Fruit fly (Drosophila melanogaster): ENCODE data around the gene CG1785.
A peak's percentile ranks its signal among the peaks of the same experiment; 100 is the strongest.

The CG1785 gene

DNA sequence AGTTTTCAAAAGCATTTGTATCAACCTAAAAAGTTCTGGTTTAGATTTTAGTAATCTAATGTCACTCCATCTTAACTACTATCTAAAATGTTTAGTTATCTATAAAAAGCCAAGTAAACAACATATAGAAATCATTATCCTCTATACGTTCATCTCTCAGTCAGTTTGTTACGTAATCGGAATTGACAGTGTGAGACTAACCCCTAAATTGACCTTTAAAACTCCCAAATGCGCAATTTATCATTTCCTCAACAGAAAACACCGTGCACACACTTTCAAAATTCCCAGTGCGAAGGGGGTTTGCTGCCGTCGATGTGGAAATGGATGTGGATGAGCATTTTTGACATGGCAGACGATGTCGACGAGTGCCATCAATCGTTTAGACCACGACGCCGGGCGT is 10.5 kb downstream of the CG1785 start:
- no peak for TF ChIP-seq psq (optimal IDR thresholded peaks at IDR 0.05)
- TF ChIP-seq CG8478 (optimal IDR thresholded peaks at IDR 0.05) = no peak
- TF ChIP-seq EcR (GFP tag; optimal IDR thresholded peaks at IDR 0.05) = no peak
- no peak for TF ChIP-seq Dll (optimal IDR thresholded peaks at IDR 0.05)
- no peak for TF ChIP-seq usp (GFP tag; optimal IDR thresholded peaks at IDR 0.05)
- TF ChIP-seq pan (optimal IDR thresholded peaks at IDR 0.05) = no peak

DNA sequence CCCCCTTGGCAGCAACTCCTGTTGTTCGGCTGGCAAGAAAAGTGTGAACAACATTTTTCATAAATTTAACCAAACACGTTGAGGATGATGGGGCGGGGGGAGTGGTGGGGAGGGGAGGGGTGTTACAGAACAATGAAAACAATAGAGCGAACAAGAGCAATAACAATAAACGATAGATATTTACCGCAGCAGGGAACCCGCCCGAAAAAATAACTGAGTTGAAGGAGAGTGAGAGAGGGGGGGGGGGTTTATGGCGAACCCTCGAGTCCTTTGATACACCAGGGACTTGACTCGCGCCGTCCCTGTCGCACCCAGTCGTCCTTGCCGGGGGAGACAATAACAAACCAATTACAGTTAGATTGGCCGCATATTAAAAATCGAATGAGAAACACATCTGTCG is 12.1 kb downstream of the CG1785 start:
- TF ChIP-seq CG8478 (optimal IDR thresholded peaks at IDR 0.05) = no peak
- no peak for TF ChIP-seq psq (optimal IDR thresholded peaks at IDR 0.05)
- no peak for TF ChIP-seq pan (optimal IDR thresholded peaks at IDR 0.05)
- no peak for TF ChIP-seq usp (GFP tag; optimal IDR thresholded peaks at IDR 0.05)
- TF ChIP-seq Dll (optimal IDR thresholded peaks at IDR 0.05) = no peak
- no peak for TF ChIP-seq EcR (GFP tag; optimal IDR thresholded peaks at IDR 0.05)

dm6 chrX:8728030-8728429 is 13.3 kb downstream of the CG1785 start:
- TF ChIP-seq pan (optimal IDR thresholded peaks at IDR 0.05) (no peak), EcR (GFP tag; optimal IDR thresholded peaks at IDR 0.05) (no peak), psq (optimal IDR thresholded peaks at IDR 0.05) (no peak), Dll (optimal IDR thresholded peaks at IDR 0.05) (no peak), CG8478 (optimal IDR thresholded peaks at IDR 0.05) (no peak), usp (GFP tag; optimal IDR thresholded peaks at IDR 0.05) (no peak)

- TF ChIP-seq psq (optimal IDR thresholded peaks at IDR 0.05) (no peak), usp (GFP tag; optimal IDR thresholded peaks at IDR 0.05) (no peak), pan (optimal IDR thresholded peaks at IDR 0.05) (no peak), CG8478 (optimal IDR thresholded peaks at IDR 0.05) (no peak), EcR (GFP tag; optimal IDR thresholded peaks at IDR 0.05) (no peak), Dll (optimal IDR thresholded peaks at IDR 0.05) (no peak)
Observed at dm6 chrX:8730306-8730705, 15.6 kb downstream of the CG1785 start.

dm6 chrX:8731464-8731863 is 16.7 kb downstream of the CG1785 start:
- TF ChIP-seq usp (GFP tag; optimal IDR thresholded peaks at IDR 0.05) (no peak), Dll (optimal IDR thresholded peaks at IDR 0.05) (no peak), pan (optimal IDR thresholded peaks at IDR 0.05) (no peak), EcR (GFP tag; optimal IDR thresholded peaks at IDR 0.05) (no peak), psq (optimal IDR thresholded peaks at IDR 0.05) (no peak), CG8478 (optimal IDR thresholded peaks at IDR 0.05) (no peak)

- TF ChIP-seq pan (optimal IDR thresholded peaks at IDR 0.05) = no peak
- no peak for TF ChIP-seq CG8478 (optimal IDR thresholded peaks at IDR 0.05)
- TF ChIP-seq usp (GFP tag; optimal IDR thresholded peaks at IDR 0.05) = no peak
- no peak for TF ChIP-seq psq (optimal IDR thresholded peaks at IDR 0.05)
- TF ChIP-seq EcR (GFP tag; optimal IDR thresholded peaks at IDR 0.05) = no peak
- no peak for TF ChIP-seq Dll (optimal IDR thresholded peaks at IDR 0.05)
Observed at dm6 chrX:8732379-8732778, 17.6 kb downstream of the CG1785 start.

dm6 chrX:8743456-8743965 is 28.8 kb downstream of the CG1785 start:
- TF ChIP-seq psq (optimal IDR thresholded peaks at IDR 0.05) = no peak
- TF ChIP-seq usp (GFP tag; optimal IDR thresholded peaks at IDR 0.05) = no peak

dm6 chrX:8746933-8747332 is 32.2 kb downstream of the CG1785 start:
- no peak for TF ChIP-seq EcR (GFP tag; optimal IDR thresholded peaks at IDR 0.05)
- TF ChIP-seq pan (optimal IDR thresholded peaks at IDR 0.05) = no peak
- no peak for TF ChIP-seq usp (GFP tag; optimal IDR thresholded peaks at IDR 0.05)
- no peak for TF ChIP-seq Dll (optimal IDR thresholded peaks at IDR 0.05)
- TF ChIP-seq psq (optimal IDR thresholded peaks at IDR 0.05) = no peak
- no peak for TF ChIP-seq CG8478 (optimal IDR thresholded peaks at IDR 0.05)

dm6 chrX:8747627-8748026 is 32.9 kb downstream of the CG1785 start:
- TF ChIP-seq usp (GFP tag; optimal IDR thresholded peaks at IDR 0.05) (no peak), EcR (GFP tag; optimal IDR thresholded peaks at IDR 0.05) (no peak), CG8478 (optimal IDR thresholded peaks at IDR 0.05) (no peak), Dll (optimal IDR thresholded peaks at IDR 0.05) (no peak), psq (optimal IDR thresholded peaks at IDR 0.05) (no peak), pan (optimal IDR thresholded peaks at IDR 0.05) (no peak)

DNA sequence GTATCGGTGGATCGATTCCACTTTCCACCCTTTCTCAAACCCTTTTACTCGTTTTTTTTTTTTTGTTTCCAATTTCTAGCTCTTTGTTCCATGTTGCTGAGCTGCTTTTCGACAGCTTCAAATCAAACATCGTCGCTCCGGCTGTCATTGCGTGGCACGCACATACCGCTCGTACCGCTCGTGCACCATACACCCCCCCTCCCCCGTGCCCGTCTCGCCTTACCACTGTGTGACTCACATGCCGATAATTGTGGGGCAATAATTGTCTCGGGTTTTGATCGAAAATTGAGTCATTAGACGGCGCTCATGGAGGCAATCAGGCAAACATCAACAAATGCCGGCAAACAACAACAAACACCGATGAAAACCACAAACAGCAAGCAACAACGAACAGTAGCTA is 39.0 kb downstream of the CG1785 start:
- TF ChIP-seq pan (optimal IDR thresholded peaks at IDR 0.05) (no peak), Dll (optimal IDR thresholded peaks at IDR 0.05) (no peak), usp (GFP tag; optimal IDR thresholded peaks at IDR 0.05) (no peak), EcR (GFP tag; optimal IDR thresholded peaks at IDR 0.05) (no peak), CG8478 (optimal IDR thresholded peaks at IDR 0.05) (no peak), psq (optimal IDR thresholded peaks at IDR 0.05) (no peak)

- TF ChIP-seq usp (GFP tag; optimal IDR thresholded peaks at IDR 0.05) = no peak
- TF ChIP-seq pan (optimal IDR thresholded peaks at IDR 0.05) = no peak
- TF ChIP-seq psq (optimal IDR thresholded peaks at IDR 0.05) = no peak
- TF ChIP-seq CG8478 (optimal IDR thresholded peaks at IDR 0.05) = no peak
- TF ChIP-seq Dll (optimal IDR thresholded peaks at IDR 0.05) = no peak
Observed at dm6 chrX:8755352-8755751, 40.6 kb downstream of the CG1785 start.

DNA sequence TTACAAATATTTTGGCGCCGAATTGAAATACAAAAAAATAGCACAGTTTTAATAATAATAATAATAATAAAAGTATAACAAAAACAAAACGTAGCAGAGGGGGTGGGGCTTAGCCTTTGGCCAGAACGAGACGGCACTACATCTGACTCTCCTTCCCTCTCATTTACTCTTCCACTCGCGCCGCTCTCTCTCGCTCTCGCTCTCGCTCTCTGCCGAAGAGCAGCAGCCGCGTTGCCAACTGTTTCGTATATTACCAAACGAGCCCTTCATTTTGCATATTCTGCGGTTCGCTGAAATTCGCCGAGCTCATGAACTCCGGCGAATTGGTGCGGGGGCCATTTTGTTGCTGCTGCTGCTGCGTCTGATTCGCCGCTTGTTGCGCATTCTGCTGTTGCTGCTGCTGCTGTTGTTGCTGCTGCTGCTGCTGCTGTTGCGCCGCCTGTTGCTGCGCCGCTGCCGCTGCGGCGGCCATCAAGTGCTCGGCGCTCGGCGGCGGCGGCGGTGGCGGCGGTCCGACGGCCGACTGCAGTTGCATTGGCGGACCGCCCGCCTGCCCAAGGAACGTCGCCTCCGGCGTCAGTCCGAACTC is 43.1 kb downstream of the CG1785 start:
- no peak for TF ChIP-seq EcR (GFP tag; optimal IDR thresholded peaks at IDR 0.05)
- TF ChIP-seq psq (optimal IDR thresholded peaks at IDR 0.05) = no peak
- TF ChIP-seq Dll (optimal IDR thresholded peaks at IDR 0.05) = peak; percentile 32
- peak; percentile 81 for TF ChIP-seq CG8478 (optimal IDR thresholded peaks at IDR 0.05)
- TF ChIP-seq usp (GFP tag; optimal IDR thresholded peaks at IDR 0.05) = no peak
- no peak for TF ChIP-seq pan (optimal IDR thresholded peaks at IDR 0.05)

DNA sequence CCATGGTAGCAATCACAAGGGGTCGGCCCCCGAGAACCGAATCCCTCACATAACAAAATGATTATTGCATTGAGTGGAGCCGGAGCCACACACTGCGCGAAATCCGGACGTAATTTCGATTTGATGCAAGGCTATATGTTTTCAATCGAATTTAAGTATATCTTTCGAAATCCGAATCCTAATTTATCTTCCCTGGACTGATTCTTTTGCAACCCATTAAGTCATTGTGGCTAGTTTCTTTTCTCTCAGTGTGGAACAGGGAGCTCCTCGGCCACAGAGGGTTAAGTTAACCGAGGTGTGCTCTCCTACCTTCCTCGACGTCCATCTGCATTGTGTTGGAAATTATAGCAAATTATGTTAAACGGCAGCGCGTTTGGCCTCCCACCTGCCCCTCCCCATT is 47.5 kb downstream of the CG1785 start:
- TF ChIP-seq pan (optimal IDR thresholded peaks at IDR 0.05) (no peak), psq (optimal IDR thresholded peaks at IDR 0.05) (no peak), usp (GFP tag; optimal IDR thresholded peaks at IDR 0.05) (no peak), CG8478 (optimal IDR thresholded peaks at IDR 0.05) (no peak), Dll (optimal IDR thresholded peaks at IDR 0.05) (no peak), EcR (GFP tag; optimal IDR thresholded peaks at IDR 0.05) (no peak)

Data from whole organism.